Worm (Caenorhabditis elegans) whole organism, early embryonic: ENCODE measurements around the gene lelo-1.

Experiments used
- B0310.2 ChIP-seq: sonication (generic microtip); optimal IDR thresholded peaks from 2 replicates; lab custom pipeline; 2016; ENCODE audit warnings: mild to moderate bottlenecking, missing genetic modification characterization, missing compliant biosample characterization
- F13C5.2 ChIP-seq: sonication (generic microtip); optimal IDR thresholded peaks from 2 replicates; lab custom pipeline; 2017; ENCODE audit warnings: mild to moderate bottlenecking, missing genetic modification characterization, inconsistent platforms, missing compliant biosample characterization
- ama-1 ChIP-seq: fragments of 150-350 bp; optimal IDR thresholded peaks from 2 replicates; lab custom pipeline; 2014
- ceh-36 ChIP-seq: sonication (generic microtip); optimal IDR thresholded peaks from 2 replicates; lab custom pipeline; 2016; ENCODE audit warnings: missing genetic modification characterization, inconsistent platforms, missing compliant biosample characterization
- ets-7 ChIP-seq: sonication (generic microtip); optimal IDR thresholded peaks from 2 replicates; lab custom pipeline; 2016; ENCODE audit warnings: missing genotype, missing genetic modification characterization, missing compliant biosample characterization
- flt-1 ChIP-seq: fragments of 200-800 bp; sonication (Bioruptor generic); IDR thresholded peaks from 2 replicates; pipeline ENCODE4 v1.3.6; 2022; ENCODE audit warnings: missing genetic modification characterization, missing compliant biosample characterization
- hmg-4 ChIP-seq: fragments of 200-800 bp; sonication (Bioruptor generic); optimal IDR thresholded peaks from 2 replicates; lab custom pipeline; 2018; ENCODE audit warnings: mild to moderate bottlenecking, missing genetic modification characterization, missing compliant biosample characterization
- scrt-1 ChIP-seq: fragments of 200-800 bp; sonication (Bioruptor generic); IDR thresholded peaks from 2 replicates; pipeline ENCODE4 v1.3.6; 2022; ENCODE audit warnings: missing genetic modification characterization, missing compliant biosample characterization
- tbx-11 ChIP-seq: fragments of 200-800 bp; sonication (Bioruptor generic); IDR thresholded peaks from 2 replicates; pipeline ENCODE4 v1.3.6; 2022; ENCODE audit warnings: missing genetic modification characterization, missing compliant biosample characterization

DNA sequence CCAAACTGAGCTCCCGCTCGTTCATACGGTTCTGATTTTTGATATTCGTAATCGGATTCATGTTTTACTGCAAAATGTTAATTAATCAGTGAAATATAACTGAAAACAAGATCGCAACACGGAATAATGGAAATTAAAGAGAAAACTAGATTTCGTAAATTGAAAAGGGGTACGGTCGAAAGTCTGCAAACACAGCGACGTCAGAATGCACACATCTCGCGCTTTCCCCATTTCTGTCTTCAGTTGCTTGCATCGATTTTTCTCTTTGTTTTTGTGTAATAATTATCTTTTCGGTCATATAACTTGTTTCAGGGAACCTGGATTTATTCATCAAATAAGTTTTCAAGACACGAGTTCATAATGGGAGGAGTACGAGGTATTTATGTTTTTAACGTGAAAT lies 49.3 kb upstream of the lelo-1 start, which contains the start of the genes rbmx-2 and C30B5.2:
- no peak for TF ChIP-seq ceh-36 (tag; lab: Kevin White, UChicago)
- no peak for TF ChIP-seq tbx-11 (GFP tag; lab: Robert Waterston, UW)
- no peak for TF ChIP-seq B0310.2 (tag; lab: Kevin White, UChicago)
- no peak for TF ChIP-seq hmg-4 (GFP tag; lab: Kevin White, UChicago)
- no peak for TF ChIP-seq F13C5.2 (tag; lab: Kevin White, UChicago)
- no peak for TF ChIP-seq ama-1 (lab: Kevin White, UChicago)
- no peak for TF ChIP-seq scrt-1 (GFP tag; lab: Robert Waterston, UW)
- no peak for TF ChIP-seq ets-7
- TF ChIP-seq flt-1: no peak
